Fruit fly (Drosophila melanogaster): ENCODE results near the gene RpLP1.

dm6 chr2L:467683-468082 is 47.9 kb downstream of the RpLP1 start:
- TF ChIP-seq kay (GFP tag; ENCODE audit: borderline replicate concordance) (no peak), CG7101 (tag; optimal IDR thresholded peaks at IDR 0.05) (no peak), Crg-1 (GFP tag; optimal IDR thresholded peaks at IDR 0.05) (no peak), tj (GFP tag; optimal IDR thresholded peaks at IDR 0.05) (no peak), CG12768 (GFP tag; optimal IDR thresholded peaks at IDR 0.05) (no peak), Mnt (GFP tag; optimal IDR thresholded peaks at IDR 0.05) (no peak), CG1620 (GFP tag; optimal IDR thresholded peaks at IDR 0.05) (no peak)

Measured in whole organism, adult.